Worm (Caenorhabditis elegans): ENCODE data around the gene bnc-1.

The bnc-1 gene

ce11 chrV:12295015-12295414 lies 18.2 kb upstream of the bnc-1 start:
- TF ChIP-seq K12H6.12 (tag; optimal IDR thresholded peaks at IDR 0.05) = no peak
- TF ChIP-seq Y79H2A.3 (GFP tag; conservative IDR thresholded peaks at IDR 0.05) = no peak
- no peak for TF ChIP-seq F33H1.4 (GFP tag; IDR thresholded peaks at IDR 0.05)
- no peak for TF ChIP-seq T07F8.4 (tag; optimal IDR thresholded peaks at IDR 0.05)
- no peak for TF ChIP-seq attf-5 (GFP tag; optimal IDR thresholded peaks at IDR 0.05)
- no peak for TF ChIP-seq mes-4 (tag; optimal IDR thresholded peaks at IDR 0.05)
- no peak for TF ChIP-seq lin-40 (tag; optimal IDR thresholded peaks at IDR 0.05)
- no peak for TF ChIP-seq ceh-100 (GFP tag; IDR thresholded peaks at IDR 0.05)
- TF ChIP-seq snpc-1.3 (tag; optimal IDR thresholded peaks at IDR 0.05; ENCODE audit: insufficient read depth) = no peak
- TF ChIP-seq F49E8.2 (tag; optimal IDR thresholded peaks at IDR 0.05; ENCODE audit: insufficient read depth) = no peak
- no peak for TF ChIP-seq F23B12.7 (tag; optimal IDR thresholded peaks at IDR 0.05; ENCODE audit: insufficient read depth)
- no peak for TF ChIP-seq T26A5.8 (tag; optimal IDR thresholded peaks at IDR 0.05)
- TF ChIP-seq ztf-18 (tag; optimal IDR thresholded peaks at IDR 0.05) = no peak
- TF ChIP-seq C06A6.2 (GFP tag; conservative IDR thresholded peaks at IDR 0.05) = no peak
- TF ChIP-seq K11D2.4 (GFP tag; IDR thresholded peaks at IDR 0.05) = no peak
- TF ChIP-seq dox-1 (GFP tag; IDR thresholded peaks at IDR 0.05) = no peak
- TF ChIP-seq nfyb-1 (GFP tag; IDR thresholded peaks at IDR 0.05) = no peak
- TF ChIP-seq bed-2 (GFP tag; IDR thresholded peaks at IDR 0.05) = no peak
- no peak for TF ChIP-seq sdz-38 (tag; optimal IDR thresholded peaks at IDR 0.05)

- no peak for TF ChIP-seq T26A5.8 (tag; optimal IDR thresholded peaks at IDR 0.05)
Measured at ce11 chrV:12294091-12294490, 17.2 kb upstream of the bnc-1 start.

- TF ChIP-seq C17E4.6 (GFP tag; IDR thresholded peaks at IDR 0.05) (peak; percentile 74; the same call in 1 of the 2 replicates), gei-17 (GFP tag; optimal IDR thresholded peaks at IDR 0.05) (peak; percentile 35), ZK185.1 (tag; optimal IDR thresholded peaks at IDR 0.05; ENCODE audit: poor library complexity, severe bottlenecking) (peak; percentile 66), hlh-26 (GFP tag; conservative IDR thresholded peaks at IDR 0.05) (no peak), madf-8 (GFP tag; conservative IDR thresholded peaks at IDR 0.05) (no peak; the same call in 1 of the 2 replicates), let-607 (tag; optimal IDR thresholded peaks at IDR 0.05) (peak; percentile 82 to 94), ztf-22 (GFP tag; optimal IDR thresholded peaks at IDR 0.05) (no peak), chd-7 (tag; optimal IDR thresholded peaks at IDR 0.05) (no peak), Y79H2A.3 (GFP tag; conservative IDR thresholded peaks at IDR 0.05) (no peak), nfya-1 (tag; optimal IDR thresholded peaks at IDR 0.05; ENCODE audit: borderline replicate concordance, insufficient read depth) (no peak), ztf-6 (GFP tag; IDR thresholded peaks at IDR 0.05) (no peak), dpff-1 (tag; optimal IDR thresholded peaks at IDR 0.05) (no peak), nhr-90 (tag; optimal IDR thresholded peaks at IDR 0.05) (peak; percentile 12), atf-7 (tag; optimal IDR thresholded peaks at IDR 0.05) (peak; percentile 36), efl-1 (GFP tag; optimal IDR thresholded peaks at IDR 0.05) (peak; percentile 87), mel-28 (tag; optimal IDR thresholded peaks at IDR 0.05; ENCODE audit: borderline replicate concordance) (no peak), ztf-3 (GFP tag; optimal IDR thresholded peaks at IDR 0.05) (no peak), aptf-3 (GFP tag; IDR thresholded peaks at IDR 0.05) (no peak), ekl-4 (GFP tag; IDR thresholded peaks at IDR 0.05) (peak; percentile 84), rpc-1 (optimal IDR thresholded peaks at IDR 0.05) (no peak), rpc-1 (tag; optimal IDR thresholded peaks at IDR 0.05) (no peak), sdz-38 (tag; optimal IDR thresholded peaks at IDR 0.05) (no peak), T07F8.4 (tag; optimal IDR thresholded peaks at IDR 0.05) (no peak), T26A5.8 (tag; optimal IDR thresholded peaks at IDR 0.05) (no peak), unc-62 (GFP tag; optimal IDR thresholded peaks at IDR 0.05) (no peak), ceh-100 (GFP tag; IDR thresholded peaks at IDR 0.05) (peak; percentile 66), F39B2.1 (GFP tag; IDR thresholded peaks at IDR 0.05) (0 out of 2 replicates have a peak, but pooled peaks have one; percentile 78), ceh-79 (tag; optimal IDR thresholded peaks at IDR 0.05) (no peak), tbp1 (GFP tag; optimal IDR thresholded peaks at IDR 0.05) (peak; percentile 67), F22D6.2 (tag; optimal IDR thresholded peaks at IDR 0.05) (peak; percentile 50), F57C9.4 (tag; optimal IDR thresholded peaks at IDR 0.05) (no peak), F23B12.7 (tag; optimal IDR thresholded peaks at IDR 0.05; ENCODE audit: insufficient read depth) (peak; percentile 82)
Measured at ce11 chrV:12291587-12291986, 14.7 kb upstream of the bnc-1 start, which contains the start of the genes srpa-68 and srh-16. srpa-68 (minus strand) TSS chrV:12291658. srh-16 (plus strand) TSS chrV:12291861.

Data from whole organism, young adult.